Worm (Caenorhabditis elegans) whole organism, L3 larva: ENCODE data around the gene F47B8.4.

ENCODE experiments used
- ama-1 ChIP-seq: fragments of 150-350 bp; optimal IDR thresholded peaks from 2 replicates; lab custom pipeline; 2018
- elt-1 ChIP-seq: fragments of 150-350 bp; optimal IDR thresholded peaks from 2 replicates; lab custom pipeline; 2014; ENCODE audit warnings: missing biosample characterization, missing genetic modification characterization
- lin-39 ChIP-seq: fragments of 150-350 bp; optimal IDR thresholded peaks from 2 replicates; lab custom pipeline; 2018; ENCODE audit warnings: missing biosample characterization, missing genetic modification reagents, missing genetic modification characterization
- nhr-76 ChIP-seq: fragments of 150-350 bp; sonication (generic microtip); optimal IDR thresholded peaks from 5 replicates; lab custom pipeline; 2014; ENCODE audit warnings: missing biosample characterization, missing genetic modification characterization
- snpc-4 ChIP-seq: fragments of 150-350 bp; optimal IDR thresholded peaks from 2 replicates; lab custom pipeline; 2014; ENCODE audit warnings: missing biosample characterization, missing genetic modification characterization

- no peak for TF ChIP-seq ama-1
- TF ChIP-seq elt-1 (tag; lab: Kevin White, UChicago) = no peak
- no peak for TF ChIP-seq lin-39 (tag; lab: Kevin White, UChicago)
- no peak for TF ChIP-seq snpc-4 (tag; lab: Kevin White, UChicago)
- no peak for TF ChIP-seq nhr-76 (tag; lab: Kevin White, UChicago)
These were observed 28.0 kb downstream of the F47B8.4 start, which contains the start of gene F14D7.3 for ce11 chrV:14296499-14296898.
